Fruit fly (Drosophila melanogaster): Measurements from ENCODE around the gene CHKov2.

dm6 chr3R:25279796-25280350, 51.1 kb downstream of the CHKov2 start, which contains the start of gene CG10514:
- TF ChIP-seq Hr39 (GFP tag; optimal IDR thresholded peaks at IDR 0.05) (no peak), fd59A (GFP tag; optimal IDR thresholded peaks at IDR 0.05) (no peak), CG16779 (tag; optimal IDR thresholded peaks at IDR 0.05) (no peak), Smox (GFP tag; optimal IDR thresholded peaks at IDR 0.05) (no peak)

Data from whole organism, prepupa.